Worm (Caenorhabditis elegans): Measurements from ENCODE around the gene his-31.

ce11 chrIV:8312846-8313245 is 20.9 kb downstream of the his-31 start, which contains the start of gene F35H10.10:
- no peak for TF ChIP-seq lim-6 (tag; optimal IDR thresholded peaks at IDR 0.05)
- TF ChIP-seq C08G9.2 (tag; optimal IDR thresholded peaks at IDR 0.05) = no peak
- TF ChIP-seq nhr-11 (tag; optimal IDR thresholded peaks at IDR 0.05) = no peak

Data from whole organism, late embryonic.